Fruit fly (Drosophila melanogaster): Measurements from ENCODE around the gene CG13308.

CG13308 gene

DNA sequence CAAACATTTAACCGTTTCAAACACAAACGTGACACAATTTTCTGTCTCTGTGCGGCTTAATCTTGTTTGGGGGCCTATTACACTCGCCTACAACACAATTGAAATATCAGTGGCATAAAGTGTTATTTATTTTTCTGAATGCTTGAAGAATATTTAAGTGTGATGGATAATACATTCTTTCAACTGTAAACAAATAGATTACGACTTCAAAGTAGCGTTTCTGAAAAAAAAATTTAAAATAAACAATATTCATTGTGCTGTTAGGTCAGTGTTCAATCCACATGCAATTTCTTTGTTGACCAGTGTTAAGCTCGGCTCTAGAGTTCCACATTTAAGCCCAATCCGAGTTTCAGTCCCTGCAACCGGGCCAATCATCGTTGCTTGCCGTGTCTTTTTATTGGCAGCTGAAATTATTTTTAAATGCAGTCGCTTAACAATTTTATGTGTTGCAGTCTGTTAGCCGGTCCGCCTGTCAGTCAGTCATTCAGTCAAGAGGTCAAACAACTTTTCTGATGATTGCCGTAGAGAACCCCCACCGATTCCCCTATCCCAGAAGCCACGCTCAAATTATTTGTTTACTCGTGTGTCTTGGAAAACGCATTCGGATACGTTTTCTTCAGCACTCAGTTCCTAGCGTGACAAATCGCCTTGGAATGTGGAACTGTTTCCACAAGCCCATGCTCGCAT is 35.2 kb upstream of the CG13308 start (continued):
- TF ChIP-seq chm (GFP tag; IDR thresholded peaks at IDR 0.05) (0 out of 2 replicates have a peak, but pooled peaks have one; percentile 24), CG31365 (tag; optimal IDR thresholded peaks at IDR 0.05) (no peak), CG8089 (GFP tag; optimal IDR thresholded peaks at IDR 0.05) (peak; percentile 59), vvl (GFP tag; IDR thresholded peaks at IDR 0.05) (peak; percentile 85), Myb (GFP tag; optimal IDR thresholded peaks at IDR 0.05) (no peak), CG7987 (GFP tag; optimal IDR thresholded peaks at IDR 0.05) (no peak), Pdp1 (GFP tag; optimal IDR thresholded peaks at IDR 0.05) (peak; percentile 8 to 61), CG9609 (GFP tag; optimal IDR thresholded peaks at IDR 0.05) (peak; percentile 22), croc (GFP tag; conservative IDR thresholded peaks at IDR 0.05) (peak; percentile 65), CG11696 (GFP tag; IDR thresholded peaks at IDR 0.05) (no peak), CG1529 (GFP tag; optimal IDR thresholded peaks at IDR 0.05) (peak; percentile 76), Bgb (GFP tag; IDR thresholded peaks at IDR 0.05; ENCODE audit: partially characterized antibody) (no peak), E2f2 (GFP tag; IDR thresholded peaks at IDR 0.05) (peak; percentile 63; the same call in 1 of the 2 replicates), Hand (GFP tag; optimal IDR thresholded peaks at IDR 0.05) (no peak), BtbVII (GFP tag; optimal IDR thresholded peaks at IDR 0.05) (no peak), p53 (GFP tag; optimal IDR thresholded peaks at IDR 0.05) (no peak), NC2β (GFP tag; optimal IDR thresholded peaks at IDR 0.05) (peak; percentile 52), zen2 (GFP tag; IDR thresholded peaks at IDR 0.05; ENCODE audit: partially characterized antibody) (no peak), CG3407 (GFP tag; optimal IDR thresholded peaks at IDR 0.05) (peak; percentile 53), lmd (GFP tag; IDR thresholded peaks at IDR 0.05) (peak; percentile 68), oc (tag; optimal IDR thresholded peaks at IDR 0.05) (peak; percentile 91), CG4328 (GFP tag; optimal IDR thresholded peaks at IDR 0.05) (no peak), CG12391 (tag; optimal IDR thresholded peaks at IDR 0.05) (peak; percentile 85), Dll (GFP tag; IDR thresholded peaks at IDR 0.05; ENCODE audit: partially characterized antibody) (no peak), CG17912 (GFP tag; optimal IDR thresholded peaks at IDR 0.05) (no peak), sr (GFP tag; IDR thresholded peaks at IDR 0.05) (no peak), Dip3 (GFP tag; optimal IDR thresholded peaks at IDR 0.05) (peak; percentile 23), dm (GFP tag; optimal IDR thresholded peaks at IDR 0.05) (peak; percentile 30), lab (GFP tag; optimal IDR thresholded peaks at IDR 0.05) (peak; percentile 46), schlank (tag; optimal IDR thresholded peaks at IDR 0.05) (no peak), CG18011 (GFP tag; optimal IDR thresholded peaks at IDR 0.05) (peak; percentile 2), CG6683 (GFP tag; optimal IDR thresholded peaks at IDR 0.05) (no peak), CG13894 (tag; optimal IDR thresholded peaks at IDR 0.05) (no peak), CHES-1-like (GFP tag; optimal IDR thresholded peaks at IDR 0.05) (no peak), CG15601 (tag; optimal IDR thresholded peaks at IDR 0.05) (peak; percentile 83), ase (GFP tag; IDR thresholded peaks at IDR 0.05) (peak; percentile 31; the same call in 2 of the 3 replicates), en (GFP tag; optimal IDR thresholded peaks at IDR 0.05) (peak; percentile 58), mirr (GFP tag; optimal IDR thresholded peaks at IDR 0.05) (no peak), CG6254 (GFP tag; optimal IDR thresholded peaks at IDR 0.05) (peak; percentile 62), cwo (GFP tag; optimal IDR thresholded peaks at IDR 0.05) (no peak), CG5953 (GFP tag; IDR thresholded peaks at IDR 0.05) (peak; percentile 56; the same call in 1 of the 2 replicates), CG2678 (tag; optimal IDR thresholded peaks at IDR 0.05) (peak; percentile 86), CG7745 (tag; optimal IDR thresholded peaks at IDR 0.05) (no peak), wdn (GFP tag; IDR thresholded peaks at IDR 0.05) (no peak), Taf1 (GFP tag; IDR thresholded peaks at IDR 0.05) (no peak), Mes4 (GFP tag; optimal IDR thresholded peaks at IDR 0.05) (peak; percentile 66), Dref (GFP tag; IDR thresholded peaks at IDR 0.05) (no peak), CG8388 (GFP tag; optimal IDR thresholded peaks at IDR 0.05) (peak; percentile 82), CG9932 (GFP tag; IDR thresholded peaks at IDR 0.05) (no peak)
